Fruit fly (Drosophila melanogaster) whole organism, embryonic: ENCODE measurements around the gene Mal-B2.

Experiments used
- Atf3 ChIP-seq: fragments of 200-800 bp; sonication (Bioruptor generic); optimal IDR thresholded peaks from 3 replicates; lab custom pipeline; 2016; ENCODE audit warnings: missing biosample characterization, missing genetic modification characterization
- CG12391 ChIP-seq: fragments of 200-800 bp; sonication (Bioruptor generic); optimal IDR thresholded peaks from 3 replicates; lab custom pipeline; 2018; ENCODE audit warnings: missing biosample characterization, mild to moderate bottlenecking, missing genetic modification characterization, moderate library complexity
- CG13287 ChIP-seq: fragments of 200-800 bp; sonication (Bioruptor generic); IDR thresholded peaks from 2 replicates; pipeline ENCODE4 v1.3.6; 2022; ENCODE audit warnings: missing biosample characterization, missing genetic modification characterization; ENCODE audit not compliant: partially characterized antibody
- CG14710 ChIP-seq: fragments of 200-800 bp; sonication (Bioruptor generic); optimal IDR thresholded peaks from 3 replicates; lab custom pipeline; 2019; ENCODE audit warnings: missing biosample characterization, mild to moderate bottlenecking, missing genetic modification characterization, moderate library complexity
- CG14860 ChIP-seq: fragments of 200-800 bp; sonication (Bioruptor generic); IDR thresholded peaks from 3 replicates; pipeline ENCODE4 v1.3.6; 2022; ENCODE audit warnings: missing biosample characterization, missing genetic modification characterization; ENCODE audit not compliant: partially characterized antibody
- CG1529 ChIP-seq: fragments of 200-800 bp; sonication (Bioruptor generic); optimal IDR thresholded peaks from 3 replicates; lab custom pipeline; 2018; ENCODE audit warnings: missing biosample characterization, missing genetic modification characterization
- CG15479 ChIP-seq: fragments of 200-800 bp; sonication (Bioruptor generic); optimal IDR thresholded peaks from 3 replicates; lab custom pipeline; 2019; ENCODE audit warnings: missing biosample characterization, mild to moderate bottlenecking, missing genetic modification characterization, moderate library complexity
- CG17829 ChIP-seq: fragments of 200-800 bp; optimal IDR thresholded peaks from 2 replicates; lab custom pipeline; 2019; ENCODE audit warnings: missing biosample characterization, mild to moderate bottlenecking, missing genetic modification characterization, moderate library complexity
- CG1792 ChIP-seq: fragments of 200-800 bp; sonication (Bioruptor generic); optimal IDR thresholded peaks from 2 replicates; lab custom pipeline; 2016; ENCODE audit warnings: missing biosample characterization, missing genetic modification characterization
- CG2129 ChIP-seq: fragments of 200-800 bp; sonication (Bioruptor generic); IDR thresholded peaks from 2 replicates; pipeline ENCODE4 v1.3.6; 2022; ENCODE audit warnings: missing biosample characterization, missing genetic modification characterization; ENCODE audit not compliant: partially characterized antibody
- CG2889 ChIP-seq: fragments of 200-800 bp; sonication (Bioruptor generic); IDR thresholded peaks from 3 replicates; pipeline ENCODE4 v1.3.6; 2022; ENCODE audit warnings: missing biosample characterization, missing genetic modification characterization
- CG31388 ChIP-seq: fragments of 200-800 bp; sonication (Bioruptor generic); optimal IDR thresholded peaks from 2 replicates; lab custom pipeline; 2016; ENCODE audit warnings: missing biosample characterization, missing genetic modification characterization
- CG34422 ChIP-seq: fragments of 200-800 bp; sonication (Bioruptor generic); IDR thresholded peaks from 3 replicates; pipeline ENCODE4 v1.3.6; 2022; ENCODE audit warnings: missing biosample characterization, missing genetic modification characterization
- CG4360 ChIP-seq: fragments of 200-800 bp; sonication (Bioruptor generic); IDR thresholded peaks from 2 replicates; pipeline ENCODE4 v1.3.6; 2022; ENCODE audit warnings: missing biosample characterization, missing genetic modification characterization
- CG43689 ChIP-seq: fragments of 200-800 bp; sonication (Bioruptor generic); IDR thresholded peaks from 2 replicates; pipeline ENCODE4 v1.3.6; 2022; ENCODE audit warnings: missing biosample characterization, missing genetic modification characterization
- CG4404 ChIP-seq: fragments of 200-800 bp; sonication (Bioruptor generic); IDR thresholded peaks from 2 replicates; pipeline ENCODE4 v1.3.6; 2022; ENCODE audit warnings: missing biosample characterization, missing genetic modification characterization
- CG4424 ChIP-seq: fragments of 200-800 bp; sonication (Bioruptor generic); optimal IDR thresholded peaks from 3 replicates; lab custom pipeline; 2016; ENCODE audit warnings: missing biosample characterization, missing genetic modification characterization
- CG6791 ChIP-seq: fragments of 200-800 bp; sonication (Bioruptor generic); IDR thresholded peaks from 3 replicates; pipeline ENCODE4 v1.3.6; 2022; ENCODE audit warnings: missing biosample characterization, missing genetic modification characterization; ENCODE audit not compliant: partially characterized antibody
- CG7357 ChIP-seq: fragments of 200-800 bp; sonication (Bioruptor generic); IDR thresholded peaks from 3 replicates; pipeline ENCODE4 v1.3.6; 2022; ENCODE audit warnings: missing biosample characterization, missing genetic modification characterization
- CG7745 ChIP-seq: fragments of 200-800 bp; sonication (Bioruptor generic); optimal IDR thresholded peaks from 2 replicates; lab custom pipeline; 2018; ENCODE audit warnings: missing biosample characterization, mild to moderate bottlenecking, missing genetic modification characterization, moderate library complexity
- CG9797 ChIP-seq: fragments of 200-800 bp; sonication (Bioruptor generic); optimal IDR thresholded peaks from 3 replicates; lab custom pipeline; 2018; ENCODE audit warnings: missing biosample characterization, mild to moderate bottlenecking, missing genetic modification characterization
- Dad ChIP-seq: fragments of 200-800 bp; sonication (Bioruptor generic); optimal IDR thresholded peaks from 3 replicates; lab custom pipeline; 2016; ENCODE audit warnings: missing biosample characterization, missing genetic modification characterization
- Deaf1 ChIP-seq: fragments of 200-800 bp; optimal IDR thresholded peaks from 3 replicates; lab custom pipeline; 2019; ENCODE audit warnings: missing biosample characterization, mild to moderate bottlenecking, missing genetic modification characterization, moderate library complexity
- Ets65A ChIP-seq: fragments of 200-800 bp; sonication (Bioruptor generic); peaks from one replicate; lab custom pipeline; 2016; ENCODE audit warnings: missing biosample characterization, missing genetic modification characterization
- Med ChIP-seq: fragments of 200-800 bp; sonication (Bioruptor generic); peaks from one replicate; lab custom pipeline; 2016; ENCODE audit warnings: missing biosample characterization, missing genetic modification characterization, mild to moderate bottlenecking, inconsistent platforms, moderate library complexity
- Meics ChIP-seq: fragments of 200-800 bp; sonication (Bioruptor generic); optimal IDR thresholded peaks from 2 replicates; lab custom pipeline; 2017; ENCODE audit warnings: missing biosample characterization, mild to moderate bottlenecking, missing genetic modification characterization
- NFAT ChIP-seq: fragments of 200-800 bp; sonication (Bioruptor generic); IDR thresholded peaks from 2 replicates; pipeline ENCODE4 v1.3.6; 2022; ENCODE audit warnings: missing biosample characterization, missing genetic modification characterization
- NK7.1 ChIP-seq: fragments of 200-800 bp; sonication (Bioruptor generic); optimal IDR thresholded peaks from 3 replicates; lab custom pipeline; 2016; ENCODE audit warnings: missing biosample characterization, missing genetic modification characterization
- Pdp1 ChIP-seq, 2 experiments: fragments of 200-800 bp; sonication (Bioruptor generic); optimal IDR thresholded peaks; 3 replicates each; lab custom pipeline; 2016; ENCODE audit warnings: missing biosample characterization in 2 of 2, missing genetic modification characterization in 2 of 2, mild to moderate bottlenecking in 1 of 2, moderate library complexity in 1 of 2
- Scr ChIP-seq: fragments of 200-800 bp; sonication (Bioruptor generic); IDR thresholded peaks from 2 replicates; pipeline ENCODE4 v1.3.6; 2022; ENCODE audit warnings: missing biosample characterization, missing genetic modification characterization; ENCODE audit not compliant: partially characterized antibody
- Side ChIP-seq: fragments of 200-800 bp; sonication (Bioruptor generic); optimal IDR thresholded peaks from 2 replicates; lab custom pipeline; 2016; ENCODE audit warnings: missing biosample characterization, missing genetic modification characterization
- ac ChIP-seq: fragments of 200-800 bp; sonication (Bioruptor generic); optimal IDR thresholded peaks from 3 replicates; lab custom pipeline; 2017; ENCODE audit warnings: missing biosample characterization, mild to moderate bottlenecking, missing genetic modification characterization
- al ChIP-seq: fragments of 200-800 bp; sonication (Bioruptor generic); IDR thresholded peaks from 2 replicates; pipeline ENCODE4 v1.3.6; 2022; ENCODE audit warnings: missing biosample characterization, missing genetic modification characterization
- ap ChIP-seq: fragments of 200-800 bp; sonication (Bioruptor generic); IDR thresholded peaks from 2 replicates; pipeline ENCODE4 v1.3.6; 2022; ENCODE audit warnings: missing biosample characterization, missing genetic modification characterization
- cad ChIP-seq: fragments of >200 bp; optimal IDR thresholded peaks from 2 replicates; lab custom pipeline; 2017; ENCODE audit warnings: missing biosample characterization, missing genetic modification characterization
- chif ChIP-seq, 2 experiments: fragments of 200-800 bp; sonication (Bioruptor generic); optimal IDR thresholded peaks; 3 replicates each; lab custom pipeline; 2016; ENCODE audit warnings: missing biosample characterization in 2 of 2, missing genetic modification characterization in 2 of 2
- gsb-n ChIP-seq: fragments of 200-800 bp; sonication (Bioruptor generic); optimal IDR thresholded peaks from 3 replicates; lab custom pipeline; 2018; ENCODE audit warnings: missing biosample characterization, mild to moderate bottlenecking, missing genetic modification characterization
- hb ChIP-seq: fragments of 200-800 bp; sonication (Bioruptor generic); IDR thresholded peaks from 3 replicates; pipeline ENCODE4 v1.3.6; 2022; ENCODE audit warnings: missing biosample characterization, missing genetic modification characterization; ENCODE audit not compliant: partially characterized antibody
- inv ChIP-seq: fragments of 200-800 bp; sonication (Bioruptor generic); IDR thresholded peaks from 2 replicates; pipeline ENCODE4 v1.3.6; 2022; ENCODE audit warnings: missing biosample characterization, missing genetic modification characterization; ENCODE audit not compliant: partially characterized antibody
- kay ChIP-seq: fragments of 200-800 bp; sonication (Bioruptor generic); optimal IDR thresholded peaks from 2 replicates; lab custom pipeline; 2016; ENCODE audit warnings: missing biosample characterization, missing genetic modification characterization
- lmd ChIP-seq: fragments of 200-800 bp; sonication (Bioruptor generic); IDR thresholded peaks from 2 replicates; pipeline ENCODE4 v1.3.6; 2022; ENCODE audit warnings: missing biosample characterization, missing genetic modification characterization
- nmo ChIP-seq: fragments of 200-800 bp; sonication (Bioruptor generic); optimal IDR thresholded peaks from 2 replicates; lab custom pipeline; 2018; ENCODE audit warnings: missing biosample characterization, mild to moderate bottlenecking, missing genetic modification characterization, moderate library complexity
- pan ChIP-seq, 4 experiments: fragments of >200 bp in 3 of 4; fragments of 200-800 bp in 1 of 4; sonication (Bioruptor generic) in 1 of 4; optimal IDR thresholded peaks in 3 of 4; IDR thresholded peaks in 1 of 4; 2 replicates each; pipeline versions ENCODE4 v1.3.6 to Lab custom; 2017 to 2022; ENCODE audit warnings: missing biosample characterization in 2 of 4, missing genetic modification characterization in 2 of 4, mixed read lengths in 1 of 4
- phol ChIP-seq: fragments of 200-800 bp; sonication (Bioruptor generic); optimal IDR thresholded peaks from 3 replicates; lab custom pipeline; 2018; ENCODE audit warnings: missing biosample characterization, mild to moderate bottlenecking, missing genetic modification characterization, moderate library complexity
- pnt ChIP-seq: fragments of 200-800 bp; sonication (Bioruptor generic); optimal IDR thresholded peaks from 3 replicates; lab custom pipeline; 2016; ENCODE audit warnings: missing biosample characterization, missing genetic modification characterization
- schlank ChIP-seq: fragments of 200-800 bp; sonication (Bioruptor generic); optimal IDR thresholded peaks from 2 replicates; lab custom pipeline; 2018; ENCODE audit warnings: missing biosample characterization, mild to moderate bottlenecking, missing genetic modification characterization
- sisA ChIP-seq: fragments of 200-800 bp; sonication (Bioruptor generic); IDR thresholded peaks from 2 replicates; pipeline ENCODE4 v1.3.6; 2022; ENCODE audit warnings: missing biosample characterization, missing genetic modification characterization
- tap ChIP-seq: fragments of 200-800 bp; optimal IDR thresholded peaks from 3 replicates; lab custom pipeline; 2019; ENCODE audit warnings: missing biosample characterization, mild to moderate bottlenecking, missing genetic modification characterization, moderate library complexity
- twi ChIP-seq: fragments of 200-800 bp; optimal IDR thresholded peaks from 2 replicates; lab custom pipeline; 2019; ENCODE audit warnings: missing biosample characterization, mild to moderate bottlenecking, missing genetic modification characterization, moderate library complexity
- wek ChIP-seq: fragments of 200-800 bp; sonication (Bioruptor generic); optimal IDR thresholded peaks from 3 replicates; lab custom pipeline; 2018; ENCODE audit warnings: missing biosample characterization, mild to moderate bottlenecking, missing genetic modification characterization, moderate library complexity

The Mal-B2 gene

DNA sequence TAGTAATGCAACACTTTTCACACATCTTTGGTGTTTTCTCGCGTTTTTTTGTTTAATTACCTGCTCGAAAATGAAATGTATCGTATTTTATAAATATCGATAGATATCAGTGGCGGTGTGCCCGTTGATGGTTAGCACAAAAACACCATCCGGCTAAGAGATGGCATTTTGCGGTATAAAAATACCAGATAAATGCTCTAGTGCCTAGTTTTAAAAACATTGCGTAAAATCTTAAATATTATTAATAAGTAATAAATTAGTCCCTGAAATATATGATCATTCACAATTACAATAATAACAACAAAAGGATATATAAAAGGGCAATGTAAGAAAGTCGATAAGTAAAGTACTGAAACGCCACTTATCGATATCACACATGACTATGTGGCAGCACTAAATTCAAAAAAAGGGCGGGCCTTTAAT lies 36.1 kb upstream of the Mal-B2 start, which contains the start of gene CycY (continued):
- peak in 1 of 2 experiments; percentile 19 for TF ChIP-seq Pdp1 (GFP tag; optimal IDR thresholded peaks at IDR 0.05; lab: Kevin White, UChicago)
- TF ChIP-seq CG2889 (GFP tag; lab: Robert Waterston, UW), result no peak
- no peak for TF ChIP-seq Meics (GFP tag; lab: Kevin White, UChicago)
- TF ChIP-seq CG14860, result peak; percentile 20; the same call in 1 of the 3 replicates
- no peak for TF ChIP-seq pnt (GFP tag; lab: Kevin White, UChicago)
- TF ChIP-seq CG9797, result peak; percentile 88
- TF ChIP-seq CG1529 (GFP tag; lab: Kevin White, UChicago), result no peak
- no peak for TF ChIP-seq Side
- no peak for TF ChIP-seq NK7.1 (GFP tag; lab: Kevin White, UChicago)
- TF ChIP-seq CG7357 (GFP tag; lab: Robert Waterston, UW), result no peak
- TF ChIP-seq CG7745 (tag; lab: Kevin White, UChicago), result no peak
- TF ChIP-seq cad, result no peak
- no peak for TF ChIP-seq Deaf1 (tag; lab: Kevin White, UChicago)
- TF ChIP-seq al (GFP tag; lab: Robert Waterston, UW), result no peak
- peak; percentile 80 for TF ChIP-seq CG12391 (tag; lab: Kevin White, UChicago)
- TF ChIP-seq Scr, result peak; percentile 79
- peak; percentile 38 for TF ChIP-seq gsb-n (tag; lab: Kevin White, UChicago)
- no peak for TF ChIP-seq CG4404 (GFP tag; lab: Robert Waterston, UW)
- TF ChIP-seq CG2129 (GFP tag; lab: Robert Waterston, UW), result peak; percentile 67
- TF ChIP-seq CG4360 (GFP tag; lab: Robert Waterston, UW), result no peak
- TF ChIP-seq CG34422, result no peak
- no peak for TF ChIP-seq schlank (tag; lab: Kevin White, UChicago)
- no peak for TF ChIP-seq CG31388 (GFP tag; lab: Kevin White, UChicago)
- TF ChIP-seq Ets65A (GFP tag; lab: Kevin White, UChicago), result no peak
- no peak for TF ChIP-seq kay (GFP tag; lab: Kevin White, UChicago)
- 0 out of 3 replicates have a peak, but pooled peaks have one; percentile 39 for TF ChIP-seq CG6791 (GFP tag; lab: Robert Waterston, UW)
- TF ChIP-seq sisA, result no peak
- no peak for TF ChIP-seq Atf3 (GFP tag; lab: Kevin White, UChicago)
- peak; percentile 50 for TF ChIP-seq phol
- no peak for TF ChIP-seq CG15479 (GFP tag; lab: Kevin White, UChicago)
- peak; percentile 56; the same call in 1 of the 2 replicates for TF ChIP-seq inv (GFP tag; lab: Robert Waterston, UW)
- TF ChIP-seq wek (GFP tag; lab: Kevin White, UChicago), result no peak
- peak; percentile 74 for TF ChIP-seq CG14710
- TF ChIP-seq ac, result no peak
- TF ChIP-seq tap (tag; lab: Kevin White, UChicago), result no peak
- no peak for TF ChIP-seq chif (GFP tag; optimal IDR thresholded peaks at IDR 0.05; lab: Kevin White, UChicago)
- no peak for TF ChIP-seq lmd (GFP tag; lab: Robert Waterston, UW)
- peak; percentile 80 for TF ChIP-seq Med (GFP tag; lab: Kevin White, UChicago)
- no peak for TF ChIP-seq Dad (GFP tag; lab: Kevin White, UChicago)
- TF ChIP-seq twi (tag; lab: Kevin White, UChicago), result no peak
- peak; percentile 36 for TF ChIP-seq CG17829 (tag; lab: Kevin White, UChicago)
- TF ChIP-seq nmo (GFP tag; lab: Kevin White, UChicago), result peak; percentile 62
- no peak for TF ChIP-seq CG1792 (GFP tag; lab: Kevin White, UChicago)
- TF ChIP-seq CG13287, result peak; percentile 80
- TF ChIP-seq pan (optimal IDR thresholded peaks at IDR 0.05; lab: Kevin White, UChicago), result no peak
- TF ChIP-seq pan (GFP tag; optimal IDR thresholded peaks at IDR 0.05 in 1 of 2, IDR thresholded peaks at IDR 0.05 in 1 of 2), result no peak
- TF ChIP-seq CG43689 (GFP tag; lab: Robert Waterston, UW), result no peak
- no peak for TF ChIP-seq hb (GFP tag; lab: Robert Waterston, UW)
- TF ChIP-seq NFAT (GFP tag; lab: Robert Waterston, UW), result no peak
- TF ChIP-seq ap (GFP tag; lab: Robert Waterston, UW), result no peak
- TF ChIP-seq CG4424 (GFP tag; lab: Kevin White, UChicago), result peak; percentile 19
